Fruit fly (Drosophila melanogaster) whole organism, embryonic: Measurements from ENCODE around the gene dre4.

Experiments
- Bgb ChIP-seq: fragments of 200-800 bp; sonication (Bioruptor generic); IDR thresholded peaks from 2 replicates; pipeline ENCODE4 v1.3.6; 2022; ENCODE audit warnings: missing biosample characterization, missing genetic modification characterization; ENCODE audit not compliant: partially characterized antibody
- Blimp-1 ChIP-seq: fragments of 200-800 bp; sonication (Bioruptor generic); optimal IDR thresholded peaks from 3 replicates; lab custom pipeline; 2018; ENCODE audit warnings: missing biosample characterization, missing genetic modification characterization, mild to moderate bottlenecking, moderate library complexity, missing genetic modification reagents
- CG10209 ChIP-seq: fragments of 200-800 bp; sonication (Bioruptor generic); optimal IDR thresholded peaks from 3 replicates; lab custom pipeline; 2017; ENCODE audit warnings: missing biosample characterization, mild to moderate bottlenecking, missing genetic modification characterization, missing genetic modification reagents
- CG10267 ChIP-seq: fragments of 200-800 bp; sonication (Bioruptor generic); optimal IDR thresholded peaks from 2 replicates; lab custom pipeline; 2018; ENCODE audit warnings: missing biosample characterization, mild to moderate bottlenecking, missing genetic modification characterization, moderate library complexity
- CG10274 ChIP-seq: fragments of 200-800 bp; sonication (Bioruptor generic); optimal IDR thresholded peaks from 3 replicates; lab custom pipeline; 2017; ENCODE audit warnings: missing biosample characterization, mild to moderate bottlenecking, missing genetic modification characterization
- CG15601 ChIP-seq: fragments of 200-800 bp; sonication (Bioruptor generic); optimal IDR thresholded peaks from 3 replicates; lab custom pipeline; 2019; ENCODE audit warnings: missing biosample characterization, mild to moderate bottlenecking, missing genetic modification characterization, moderate library complexity
- CG1792 ChIP-seq: fragments of 200-800 bp; sonication (Bioruptor generic); optimal IDR thresholded peaks from 2 replicates; lab custom pipeline; 2016; ENCODE audit warnings: missing biosample characterization, missing genetic modification characterization
- CG32532 ChIP-seq: fragments of 200-800 bp; sonication (Bioruptor generic); IDR thresholded peaks from 2 replicates; pipeline ENCODE4 v1.3.6; 2022; ENCODE audit warnings: missing biosample characterization, missing genetic modification characterization
- CG34224 ChIP-seq: fragments of 200-800 bp; sonication (Bioruptor generic); IDR thresholded peaks from 3 replicates; pipeline ENCODE4 v1.3.6; 2022; ENCODE audit warnings: missing biosample characterization, missing genetic modification characterization; ENCODE audit not compliant: partially characterized antibody
- CG43689 ChIP-seq: fragments of 200-800 bp; sonication (Bioruptor generic); IDR thresholded peaks from 2 replicates; pipeline ENCODE4 v1.3.6; 2022; ENCODE audit warnings: missing biosample characterization, missing genetic modification characterization
- CG7372 ChIP-seq: fragments of 200-800 bp; sonication (Bioruptor generic); IDR thresholded peaks from 2 replicates; pipeline ENCODE4 v1.3.6; 2022; ENCODE audit warnings: missing biosample characterization, missing genetic modification characterization
- CG8290 ChIP-seq, 3 experiments: fragments of 200-800 bp; sonication (Bioruptor generic); optimal IDR thresholded peaks; 2 replicates each; lab custom pipeline; 2016 to 2019; ENCODE audit warnings: missing biosample characterization in 3 of 3, missing genetic modification characterization in 3 of 3, mild to moderate bottlenecking in 2 of 3, moderate library complexity in 1 of 3
- CG8944 ChIP-seq: fragments of 200-800 bp; sonication (Bioruptor generic); optimal IDR thresholded peaks from 3 replicates; lab custom pipeline; 2016; ENCODE audit warnings: missing biosample characterization, missing genetic modification characterization
- CG9215 ChIP-seq: fragments of 200-800 bp; sonication (Bioruptor generic); IDR thresholded peaks from 2 replicates; pipeline ENCODE4 v1.3.6; 2022; ENCODE audit warnings: missing biosample characterization, missing genetic modification characterization
- Deaf1 ChIP-seq: fragments of 200-800 bp; optimal IDR thresholded peaks from 3 replicates; lab custom pipeline; 2019; ENCODE audit warnings: missing biosample characterization, mild to moderate bottlenecking, missing genetic modification characterization, moderate library complexity
- Drgx ChIP-seq: fragments of 200-800 bp; sonication (Bioruptor generic); IDR thresholded peaks from 2 replicates; pipeline ENCODE4 v1.3.6; 2022; ENCODE audit warnings: missing biosample characterization, missing genetic modification characterization
- Fer3 ChIP-seq: fragments of 200-800 bp; sonication (Bioruptor generic); optimal IDR thresholded peaks from 2 replicates; lab custom pipeline; 2018; ENCODE audit warnings: missing biosample characterization, mild to moderate bottlenecking, missing genetic modification characterization, moderate library complexity
- Hr78 ChIP-seq, 2 experiments: fragments of 200-800 bp in 1 of 2; fragments of >200 bp in 1 of 2; sonication (Bioruptor generic) in 1 of 2; optimal IDR thresholded peaks; 2 replicates each; lab custom pipeline; 2017 to 2019; ENCODE audit warnings: missing biosample characterization in 2 of 2, missing genetic modification characterization in 2 of 2, mild to moderate bottlenecking in 1 of 2, moderate library complexity in 1 of 2
- MESR4 ChIP-seq: fragments of 200-800 bp; sonication (Bioruptor generic); optimal IDR thresholded peaks from 2 replicates; lab custom pipeline; 2018; ENCODE audit warnings: missing biosample characterization, mild to moderate bottlenecking, missing genetic modification characterization, moderate library complexity
- Sin3A ChIP-seq: fragments of >200 bp; optimal IDR thresholded peaks from 2 replicates; lab custom pipeline; 2018
- Six4 ChIP-seq: fragments of 200-800 bp; sonication (Bioruptor generic); optimal IDR thresholded peaks from 2 replicates; lab custom pipeline; 2016; ENCODE audit warnings: missing biosample characterization, missing genetic modification characterization
- amos ChIP-seq: fragments of 200-800 bp; sonication (Bioruptor generic); IDR thresholded peaks from 2 replicates; pipeline ENCODE4 v1.3.6; 2022; ENCODE audit warnings: missing biosample characterization, missing genetic modification characterization; ENCODE audit not compliant: partially characterized antibody
- ci ChIP-seq: fragments of 200-800 bp; sonication (Bioruptor generic); IDR thresholded peaks from 3 replicates; pipeline ENCODE4 v1.3.6; 2022; ENCODE audit warnings: missing biosample characterization, missing genetic modification characterization
- crol ChIP-seq: fragments of 200-800 bp; sonication (Bioruptor generic); IDR thresholded peaks from 2 replicates; pipeline ENCODE4 v1.3.6; 2022; ENCODE audit warnings: missing biosample characterization, missing genetic modification characterization
- pita ChIP-seq: fragments of 200-800 bp; sonication (Bioruptor generic); optimal IDR thresholded peaks from 2 replicates; lab custom pipeline; 2017; ENCODE audit warnings: missing biosample characterization, mild to moderate bottlenecking, missing genetic modification characterization
- prd ChIP-seq, 3 experiments: fragments of >200 bp in 2 of 3; fragments of 200-800 bp in 1 of 3; sonication (Bioruptor generic) in 1 of 3; optimal IDR thresholded peaks in 2 of 3; IDR thresholded peaks in 1 of 3; 2 replicates in 2 of 3; 3 replicates in 1 of 3; pipeline versions ENCODE4 v1.3.6 to Lab custom; 2017 to 2022; ENCODE audit warnings: missing biosample characterization in 1 of 3, missing genetic modification characterization in 1 of 3
- repo ChIP-seq: fragments of 200-800 bp; sonication (Bioruptor generic); optimal IDR thresholded peaks from 2 replicates; lab custom pipeline; 2016; ENCODE audit warnings: missing biosample characterization, missing genetic modification characterization
- slbo ChIP-seq: fragments of 200-800 bp; sonication (Bioruptor generic); IDR thresholded peaks from 2 replicates; pipeline ENCODE4 v1.3.6; 2022; ENCODE audit warnings: missing biosample characterization, missing genetic modification characterization
- sna ChIP-seq: fragments of 200-800 bp; sonication (Bioruptor generic); IDR thresholded peaks from 2 replicates; pipeline ENCODE4 v1.3.6; 2022; ENCODE audit warnings: missing biosample characterization, missing genetic modification characterization; ENCODE audit not compliant: partially characterized antibody

Gene dre4

dm6 chr3L:1856467-1857350, 19.4 kb downstream of the dre4 start, which contains the start of gene CG12024 (continued):
- TF ChIP-seq Blimp-1: peak; percentile 54

DNA sequence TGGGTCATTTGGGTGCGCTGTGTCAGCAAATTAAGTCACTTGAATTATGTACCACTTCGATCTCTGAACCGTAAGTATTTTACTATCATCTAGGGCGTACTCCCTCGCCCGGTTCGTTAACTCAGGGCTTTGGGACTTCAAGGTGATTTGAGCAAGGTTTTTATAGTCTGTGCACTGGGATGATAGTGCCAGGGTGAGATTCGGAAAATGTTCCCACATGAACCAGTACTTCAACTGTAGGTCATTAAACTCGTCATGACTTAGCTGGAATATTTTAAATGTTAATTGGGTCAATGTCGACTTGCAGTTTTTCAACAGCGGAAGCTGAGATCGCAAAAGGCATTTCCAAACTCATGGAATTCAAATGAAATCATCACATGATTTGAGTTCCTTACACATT, 20.6 kb downstream of the dre4 start, which contains the start of gene CNMa:
Gene CNMa, minus strand, starts transcription at position 101 of the 400 bp plus-strand sequence.
- TF ChIP-seq sna (GFP tag; lab: Robert Waterston, UW): no peak
- no peak for TF ChIP-seq amos (GFP tag; lab: Robert Waterston, UW)
- no peak for TF ChIP-seq crol (GFP tag; lab: Robert Waterston, UW)
- TF ChIP-seq CG10274: peak; percentile 21
- peak in 1 of 2 experiments; percentile 35 for TF ChIP-seq Hr78 (GFP tag; optimal IDR thresholded peaks at IDR 0.05; lab: Kevin White, UChicago)

DNA sequence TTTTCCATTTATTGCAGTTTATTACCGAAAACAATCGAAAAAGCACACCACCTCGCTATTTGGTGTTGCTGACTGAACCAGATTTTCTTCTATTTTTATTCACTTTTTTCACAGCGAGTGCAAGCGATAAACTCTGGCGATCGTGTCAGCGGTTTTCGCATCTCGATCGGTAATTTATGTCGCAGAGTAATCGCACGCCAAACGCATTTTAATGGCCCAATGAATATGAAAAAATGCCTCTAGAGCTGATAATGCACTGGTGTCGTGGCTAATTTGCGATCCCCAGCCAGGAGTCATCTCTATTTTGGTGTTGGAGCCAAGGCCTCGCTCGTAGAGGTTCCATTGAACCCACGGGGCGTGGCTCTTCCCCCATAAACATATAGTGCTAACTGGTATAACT, 22.8 kb downstream of the dre4 start:
- TF ChIP-seq CG9215 (GFP tag; lab: Robert Waterston, UW) (no peak), Fer3 (no peak), repo (GFP tag; lab: Kevin White, UChicago) (no peak), CG43689 (GFP tag; lab: Robert Waterston, UW) (no peak), CG1792 (GFP tag; lab: Kevin White, UChicago) (no peak), CG8944 (GFP tag; lab: Kevin White, UChicago) (no peak), MESR4 (GFP tag; lab: Kevin White, UChicago) (no peak)

DNA sequence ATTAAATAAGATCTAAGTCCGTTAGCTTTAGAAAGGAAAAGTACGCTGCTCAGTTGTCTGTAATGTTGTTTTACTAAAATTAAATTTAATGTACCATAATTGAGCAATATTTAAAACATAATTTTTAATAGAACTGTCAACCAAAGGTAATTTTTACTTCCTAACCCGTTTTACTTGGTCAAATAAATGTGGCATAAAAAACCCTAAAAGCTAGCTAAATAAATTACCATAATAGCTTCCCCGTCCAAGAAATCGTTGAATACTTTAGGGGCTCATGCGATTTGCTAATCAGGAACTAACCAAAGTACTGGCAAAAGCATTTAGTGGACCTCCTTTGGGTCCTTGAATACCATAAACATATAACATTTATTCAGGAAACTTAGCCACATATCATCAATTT, 25.6 kb downstream of the dre4 start:
- TF ChIP-seq CG10267 (tag; lab: Kevin White, UChicago) (no peak), Fer3 (no peak), CG10274 (no peak), Bgb (GFP tag; lab: Robert Waterston, UW) (peak; percentile 18; the same call in 1 of the 2 replicates), Sin3A (lab: Kevin White, UChicago) (no peak), pita (GFP tag; lab: Kevin White, UChicago) (no peak)
- TF ChIP-seq, all 482 proteins: peak for 1

DNA sequence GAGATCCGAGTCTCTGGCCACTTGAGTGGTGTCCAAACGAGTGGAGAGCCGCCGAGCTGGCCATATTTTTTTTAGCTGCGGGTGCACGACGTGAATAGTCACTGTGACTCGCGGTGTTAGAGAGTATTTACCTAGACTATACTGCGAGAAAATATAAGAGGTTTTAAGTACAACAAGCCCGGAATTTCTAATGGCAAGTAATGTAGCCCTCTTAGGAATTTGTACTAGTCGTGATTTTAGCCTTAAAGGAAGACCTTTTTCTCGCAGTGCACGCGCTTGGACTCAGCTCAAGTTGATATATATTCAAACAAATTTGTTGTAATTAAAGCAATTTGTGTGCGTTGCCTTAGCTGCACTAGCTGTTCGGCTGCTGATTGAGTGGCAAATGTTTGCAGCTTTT, 31.5 kb downstream of the dre4 start:
- TF ChIP-seq CG10209 (GFP tag; lab: Kevin White, UChicago): no peak
- TF ChIP-seq Drgx: peak; percentile 86
- no peak for TF ChIP-seq prd (optimal IDR thresholded peaks at IDR 0.05; lab: Kevin White, UChicago)
- 0 out of 3 replicates have a peak, but pooled peaks have one; percentile 8 for TF ChIP-seq prd (GFP tag; IDR thresholded peaks at IDR 0.05; lab: Robert Waterston, UW)
- no peak for TF ChIP-seq CG7372 (GFP tag; lab: Robert Waterston, UW)
- 0 out of 2 replicates have a peak, but pooled peaks have one; percentile 14 for TF ChIP-seq slbo (GFP tag; lab: Robert Waterston, UW)

dm6 chr3L:1841984-1842383, 34.1 kb downstream of the dre4 start, which contains the start of gene Cpr62Bc:
Gene Cpr62Bc, minus strand, starts transcription at chr3L:1842084.
- no peak for TF ChIP-seq CG32532 (GFP tag; lab: Robert Waterston, UW)
- peak; percentile 80 for TF ChIP-seq Deaf1 (tag; lab: Kevin White, UChicago)
- TF ChIP-seq Six4 (GFP tag; lab: Kevin White, UChicago): no peak
- TF ChIP-seq CG8290 (GFP tag; optimal IDR thresholded peaks at IDR 0.05; lab: Kevin White, UChicago): no peak
- no peak for TF ChIP-seq CG8290 (tag; optimal IDR thresholded peaks at IDR 0.05; lab: Kevin White, UChicago)
- no peak for TF ChIP-seq CG15601 (tag; lab: Kevin White, UChicago)
- TF ChIP-seq ci (GFP tag; lab: Robert Waterston, UW): no peak
- TF ChIP-seq CG34224 (GFP tag; lab: Robert Waterston, UW): no peak
